Worm (Caenorhabditis elegans): ENCODE measurements around the gene rpl-15.
A peak's percentile ranks its signal among the peaks of the same experiment; 100 is the strongest.

Gene rpl-15

DNA sequence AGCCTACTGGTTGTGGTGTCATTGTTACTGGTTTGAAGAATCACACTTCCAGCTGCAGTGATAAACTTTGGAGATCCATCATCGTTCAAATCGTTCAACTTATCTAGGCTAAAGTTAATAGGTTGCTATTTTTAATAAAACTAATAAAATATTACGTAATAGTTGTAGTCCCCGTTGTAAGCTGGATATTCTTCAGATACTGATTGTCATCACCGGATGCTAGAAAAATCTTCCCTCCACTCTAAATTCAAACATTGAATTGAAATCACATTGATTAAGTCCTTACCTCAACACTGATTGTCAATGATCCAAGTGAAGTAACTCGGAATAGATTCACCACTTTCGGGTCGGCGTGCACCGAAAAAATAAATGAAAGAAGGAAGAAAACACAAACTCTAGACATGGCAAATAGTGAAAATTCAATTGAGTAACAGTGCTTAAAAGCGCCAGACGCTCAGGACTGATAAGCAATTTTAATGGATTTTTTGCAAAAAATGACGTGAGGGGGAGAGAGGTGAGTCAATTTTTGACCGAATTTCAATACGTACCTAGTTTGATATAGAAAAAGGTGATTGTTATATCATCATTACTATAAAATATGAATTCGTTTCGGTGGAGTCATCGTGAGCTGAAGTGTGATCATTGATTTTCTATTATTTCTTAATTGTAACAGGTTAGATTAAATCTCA, 21.2 kb upstream of the rpl-15 start, which contains the start of the genes K11H12.4 and K11H12.10:
K11H12.4 (minus strand) TSS at position 413 of the 689 bp plus-strand sequence.
K11H12.10 (plus strand) TSS at position 605 of the 689 bp plus-strand sequence.
- peak; percentile 84 for TF ChIP-seq zip-8 (tag; optimal IDR thresholded peaks at IDR 0.05)
- no peak for TF ChIP-seq ces-1 (GFP tag; optimal IDR thresholded peaks at IDR 0.05)
- TF ChIP-seq nhr-76 (tag; optimal IDR thresholded peaks at IDR 0.05): no peak
- TF ChIP-seq unc-39 (tag; optimal IDR thresholded peaks at IDR 0.05): no peak

DNA sequence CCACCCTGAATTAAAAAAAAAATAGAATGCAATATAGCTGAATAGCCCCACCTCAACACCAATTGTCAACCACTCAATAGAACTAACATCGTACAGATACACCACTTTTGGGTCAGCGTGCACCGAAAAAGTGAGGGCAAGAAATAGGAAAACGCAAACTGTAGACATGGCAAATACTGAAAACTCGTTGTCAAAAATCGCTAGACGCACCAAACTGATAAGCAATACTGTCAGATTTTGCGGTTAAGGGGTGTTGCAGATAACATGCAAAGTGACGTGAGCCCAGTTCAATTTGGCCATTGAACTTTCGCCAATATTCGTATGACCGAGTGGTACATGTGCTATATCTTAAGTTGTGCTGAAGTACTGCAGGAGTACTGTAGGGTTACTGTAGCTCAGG, 18.9 kb upstream of the rpl-15 start, which contains the start of gene K11H12.3:
K11H12.3 (minus strand) TSS at position 168 of the 400 bp plus-strand sequence.
- TF ChIP-seq unc-39 (tag; optimal IDR thresholded peaks at IDR 0.05) (no peak), mls-2 (tag; optimal IDR thresholded peaks at IDR 0.05) (no peak), lsy-2 (tag; optimal IDR thresholded peaks at IDR 0.05) (no peak), ces-1 (GFP tag; optimal IDR thresholded peaks at IDR 0.05) (no peak), blmp-1 (tag; optimal IDR thresholded peaks at IDR 0.05) (no peak), sptf-1 (tag; optimal IDR thresholded peaks at IDR 0.05) (no peak), lin-32 (GFP tag; optimal IDR thresholded peaks at IDR 0.05) (no peak), ceh-83 (GFP tag; optimal IDR thresholded peaks at IDR 0.05) (no peak), zip-8 (tag; optimal IDR thresholded peaks at IDR 0.05) (no peak)

DNA sequence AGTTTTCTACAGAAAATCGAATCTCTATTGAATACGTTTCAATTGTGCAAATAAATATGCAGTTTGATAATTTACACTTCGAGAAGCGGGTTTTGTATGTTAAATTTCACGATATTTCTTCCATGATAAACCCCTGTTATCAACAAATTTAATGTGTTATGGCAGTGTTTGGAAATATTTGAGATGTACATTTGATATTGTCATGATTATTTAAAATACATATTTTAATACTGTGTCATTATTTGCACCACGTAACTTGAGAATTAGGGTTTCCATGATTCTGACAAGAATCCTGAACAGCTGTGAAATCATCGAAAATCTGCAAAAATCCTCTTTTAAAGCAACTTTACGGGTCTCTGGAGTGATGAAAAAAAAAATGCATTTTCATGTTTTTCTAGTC, 16.1 kb upstream of the rpl-15 start, which contains the start of gene K11H12.11:
K11H12.11 (minus strand) TSS at position 101 of the 400 bp plus-strand sequence.
- TF ChIP-seq lsy-2 (tag; optimal IDR thresholded peaks at IDR 0.05) (no peak), ham-2 (GFP tag; optimal IDR thresholded peaks at IDR 0.05) (no peak), nhr-76 (tag; optimal IDR thresholded peaks at IDR 0.05) (no peak), nhr-2 (tag; optimal IDR thresholded peaks at IDR 0.05) (no peak), ces-1 (GFP tag; optimal IDR thresholded peaks at IDR 0.05) (no peak), cnd-1 (tag; optimal IDR thresholded peaks at IDR 0.05) (no peak), nhr-237 (tag; optimal IDR thresholded peaks at IDR 0.05) (no peak), M03D4.4 (tag; optimal IDR thresholded peaks at IDR 0.05) (no peak), sem-2 (GFP tag; optimal IDR thresholded peaks at IDR 0.05) (no peak), snpc-4 (tag; optimal IDR thresholded peaks at IDR 0.05) (no peak), mep-1 (tag; optimal IDR thresholded peaks at IDR 0.05) (no peak), nhr-12 (tag; optimal IDR thresholded peaks at IDR 0.05) (no peak), unc-39 (tag; optimal IDR thresholded peaks at IDR 0.05) (no peak), drap-1 (GFP tag; optimal IDR thresholded peaks at IDR 0.05) (no peak), sptf-1 (tag; optimal IDR thresholded peaks at IDR 0.05) (no peak), mab-5 (tag; optimal IDR thresholded peaks at IDR 0.05) (no peak)

DNA sequence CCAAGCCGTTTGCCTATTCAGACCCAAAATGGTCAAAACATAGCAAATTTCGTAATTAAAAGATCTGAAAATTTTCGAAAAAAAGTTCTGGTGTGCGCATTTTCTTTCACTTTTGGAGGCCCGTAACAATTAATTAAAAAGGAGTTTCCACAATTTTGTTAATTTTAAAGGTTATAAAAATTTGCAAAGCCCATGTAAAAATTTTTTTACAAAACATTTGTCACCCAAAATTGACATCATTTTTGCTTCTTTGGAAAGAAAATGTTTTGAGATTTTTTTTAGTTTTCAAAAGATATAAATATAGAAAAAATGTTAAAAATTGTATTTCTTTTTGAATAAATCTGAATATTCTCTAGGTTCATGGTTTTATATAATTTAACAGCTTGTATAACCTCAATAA, 12.6 kb upstream of the rpl-15 start, which contains the start of gene K11H12.6:
K11H12.6 (plus strand) TSS at position 301 of the 400 bp plus-strand sequence.
- TF ChIP-seq ceh-43 (GFP tag; optimal IDR thresholded peaks at IDR 0.05): no peak
- no peak for TF ChIP-seq mab-5 (tag; optimal IDR thresholded peaks at IDR 0.05)
- no peak for TF ChIP-seq mls-2 (tag; optimal IDR thresholded peaks at IDR 0.05)
- no peak for TF ChIP-seq elt-3 (tag; optimal IDR thresholded peaks at IDR 0.05)

DNA sequence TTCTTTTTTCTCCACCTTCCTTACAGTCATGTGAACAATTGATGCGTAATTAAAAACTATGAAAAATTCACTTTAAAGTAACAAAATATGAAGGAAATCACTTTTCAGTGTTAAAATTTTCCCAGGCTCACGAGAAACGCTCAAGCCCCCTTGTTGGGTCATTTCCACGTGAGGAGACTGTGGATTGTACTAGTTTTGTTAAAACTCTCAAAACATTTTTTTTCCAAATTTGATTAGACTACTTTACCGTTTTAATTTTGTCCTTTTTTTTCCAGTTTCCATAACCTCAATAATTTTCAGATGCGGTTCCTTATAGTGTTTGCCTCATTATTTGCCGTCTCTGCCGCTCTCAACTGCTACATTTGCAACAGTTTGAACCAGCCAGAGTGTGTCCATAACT, 10.8 kb upstream of the rpl-15 start, which contains the start of gene K11H12.7:
K11H12.7 (plus strand) TSS at position 301 of the 400 bp plus-strand sequence.
- TF ChIP-seq drap-1 (GFP tag; optimal IDR thresholded peaks at IDR 0.05): no peak
- TF ChIP-seq nhr-76 (tag; optimal IDR thresholded peaks at IDR 0.05): no peak
- TF ChIP-seq nhr-2 (tag; optimal IDR thresholded peaks at IDR 0.05): no peak
- no peak for TF ChIP-seq blmp-1 (tag; optimal IDR thresholded peaks at IDR 0.05)
- TF ChIP-seq nhr-237 (tag; optimal IDR thresholded peaks at IDR 0.05): no peak
- TF ChIP-seq elt-3 (tag; optimal IDR thresholded peaks at IDR 0.05): no peak
- no peak for TF ChIP-seq ceh-39 (tag; optimal IDR thresholded peaks at IDR 0.05)
- TF ChIP-seq ces-1 (GFP tag; optimal IDR thresholded peaks at IDR 0.05): no peak
- TF ChIP-seq lin-32 (GFP tag; optimal IDR thresholded peaks at IDR 0.05): no peak

DNA sequence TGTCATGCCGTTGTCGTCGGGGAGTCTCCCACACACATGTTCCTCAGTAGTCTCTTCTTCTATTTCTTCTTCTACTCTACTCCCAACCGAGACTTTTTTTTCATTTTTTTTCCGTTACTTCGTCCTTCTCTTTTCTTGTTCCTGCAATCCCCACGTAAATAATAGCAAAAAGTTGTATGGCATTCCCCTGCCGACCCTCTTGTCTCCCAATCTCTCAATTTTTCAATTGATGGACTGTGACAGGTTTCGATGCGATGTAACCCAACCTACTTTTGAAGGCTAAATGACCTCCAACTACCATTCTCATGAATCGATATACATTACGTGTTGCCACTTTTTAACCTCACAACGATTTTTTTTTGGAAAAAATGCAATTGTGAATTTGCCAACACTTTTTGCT, 9.7 kb upstream of the rpl-15 start:
- TF ChIP-seq elt-1 (tag; optimal IDR thresholded peaks at IDR 0.05; ENCODE audit: borderline replicate concordance, insufficient read depth) (no peak), unc-62 (GFP tag; optimal IDR thresholded peaks at IDR 0.05) (peak; percentile 31)

DNA sequence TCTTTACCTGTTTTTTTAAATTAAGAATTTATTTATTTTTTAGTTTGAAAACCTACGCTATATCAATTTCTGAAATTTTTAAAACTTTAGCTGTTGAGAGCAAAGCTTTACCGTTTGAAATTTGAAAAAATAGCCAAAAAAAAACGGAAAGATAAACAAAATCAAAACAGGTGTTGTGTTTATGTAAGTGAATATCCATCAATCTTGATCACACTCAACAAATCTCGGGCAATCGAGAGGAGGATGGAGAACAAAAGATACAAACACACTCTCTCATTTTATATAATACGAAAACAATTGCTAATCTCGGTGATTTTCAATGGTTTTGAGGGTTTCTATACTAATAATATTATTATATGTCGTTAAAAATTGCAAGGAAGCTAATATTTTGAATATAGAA, 7.2 kb upstream of the rpl-15 start:
- TF ChIP-seq unc-62 (GFP tag; optimal IDR thresholded peaks at IDR 0.05) (peak; percentile 47), nhr-237 (tag; optimal IDR thresholded peaks at IDR 0.05) (no peak)

All from whole organism, mixed stage, embryonic.